Worm (Caenorhabditis elegans): ENCODE results near the gene Y75B8A.6.

ce11 chrIII:12087564-12087963, 42.6 kb downstream of the Y75B8A.6 start:
- TF ChIP-seq unc-39 (tag; optimal IDR thresholded peaks at IDR 0.05) (no peak), nhr-25 (tag; optimal IDR thresholded peaks at IDR 0.05) (no peak), ZK546.5 (tag; optimal IDR thresholded peaks at IDR 0.05) (no peak), ama-1 (optimal IDR thresholded peaks at IDR 0.05) (no peak), nhr-77 (tag; optimal IDR thresholded peaks at IDR 0.05) (no peak), egl-27 (tag; optimal IDR thresholded peaks at IDR 0.05) (no peak), nhr-237 (tag; optimal IDR thresholded peaks at IDR 0.05) (no peak), snpc-4 (tag; optimal IDR thresholded peaks at IDR 0.05) (no peak), dmd-4 (tag; optimal IDR thresholded peaks at IDR 0.05) (no peak), crh-2 (tag; optimal IDR thresholded peaks at IDR 0.05) (no peak), nhr-12 (tag; optimal IDR thresholded peaks at IDR 0.05) (no peak), lin-13 (GFP tag; optimal IDR thresholded peaks at IDR 0.05) (no peak), mdl-1 (tag; optimal IDR thresholded peaks at IDR 0.05) (no peak)
